Fruit fly (Drosophila melanogaster): ENCODE results near the gene hzg.
A peak's percentile ranks its signal among the peaks of the same experiment; 100 is the strongest.

hzg gene

dm6 chr3L:16048086-16048485, 43.5 kb upstream of the hzg start (continued):
- TF ChIP-seq ash1 (GFP tag; optimal IDR thresholded peaks at IDR 0.05) (no peak), danr (GFP tag; IDR thresholded peaks at IDR 0.05) (peak; percentile 9; the same call in 1 of the 2 replicates), CTCF (GFP tag; optimal IDR thresholded peaks at IDR 0.05) (no peak), CG31224 (GFP tag; IDR thresholded peaks at IDR 0.05) (0 out of 2 replicates have a peak, but pooled peaks have one; percentile 30), Sox100B (GFP tag; optimal IDR thresholded peaks at IDR 0.05) (no peak), CG16815 (GFP tag; optimal IDR thresholded peaks at IDR 0.05) (no peak), CG8765 (GFP tag; IDR thresholded peaks at IDR 0.05) (no peak), zen2 (GFP tag; IDR thresholded peaks at IDR 0.05; ENCODE audit: partially characterized antibody) (no peak), grn (GFP tag; optimal IDR thresholded peaks at IDR 0.05) (no peak), CG10274 (GFP tag; optimal IDR thresholded peaks at IDR 0.05) (peak; percentile 12), Hsf (GFP tag; optimal IDR thresholded peaks at IDR 0.05) (peak; percentile 32), sr (GFP tag; IDR thresholded peaks at IDR 0.05) (no peak), tup (GFP tag; optimal IDR thresholded peaks at IDR 0.05) (no peak), Elba2 (GFP tag; optimal IDR thresholded peaks at IDR 0.05) (no peak), Hmx (GFP tag; optimal IDR thresholded peaks at IDR 0.05) (no peak), CG16813 (GFP tag; IDR thresholded peaks at IDR 0.05; ENCODE audit: partially characterized antibody) (no peak), sima (GFP tag; optimal IDR thresholded peaks at IDR 0.05) (no peak), knrl (GFP tag; IDR thresholded peaks at IDR 0.05; ENCODE audit: partially characterized antibody) (no peak), Optix (GFP tag; IDR thresholded peaks at IDR 0.05) (no peak), CG15696 (tag; optimal IDR thresholded peaks at IDR 0.05) (no peak), CG17829 (tag; optimal IDR thresholded peaks at IDR 0.05) (peak; percentile 16), jing (GFP tag; optimal IDR thresholded peaks at IDR 0.05) (no peak), CG16863 (GFP tag; optimal IDR thresholded peaks at IDR 0.05) (no peak), B-H2 (GFP tag; optimal IDR thresholded peaks at IDR 0.05) (peak; percentile 7), ftz-f1 (GFP tag; optimal IDR thresholded peaks at IDR 0.05) (no peak), Pdp1 (GFP tag; optimal IDR thresholded peaks at IDR 0.05) (no peak), hbn (GFP tag; IDR thresholded peaks at IDR 0.05; ENCODE audit: partially characterized antibody) (no peak), CG13123 (GFP tag; optimal IDR thresholded peaks at IDR 0.05) (no peak), br (optimal IDR thresholded peaks at IDR 0.05) (no peak), Vsx1 (GFP tag; optimal IDR thresholded peaks at IDR 0.05) (no peak), CG10147 (GFP tag; optimal IDR thresholded peaks at IDR 0.05) (peak; percentile 40), CG31365 (tag; optimal IDR thresholded peaks at IDR 0.05) (no peak), CG1602 (GFP tag; optimal IDR thresholded peaks at IDR 0.05) (no peak), vfl (GFP tag; optimal IDR thresholded peaks at IDR 0.05) (no peak), CG7963 (GFP tag; IDR thresholded peaks at IDR 0.05; ENCODE audit: partially characterized antibody) (no peak), CG14014 (GFP tag; IDR thresholded peaks at IDR 0.05) (peak; percentile 71), CoRest (tag; optimal IDR thresholded peaks at IDR 0.05) (peak; percentile 43), inv (GFP tag; IDR thresholded peaks at IDR 0.05; ENCODE audit: partially characterized antibody) (no peak), Lhr (GFP tag; optimal IDR thresholded peaks at IDR 0.05) (no peak), Fer2 (tag; optimal IDR thresholded peaks at IDR 0.05) (no peak), eve (GFP tag; optimal IDR thresholded peaks at IDR 0.05) (no peak), Ada2b (GFP tag; IDR thresholded peaks at IDR 0.05) (peak; percentile 47), cad (GFP tag; optimal IDR thresholded peaks at IDR 0.05) (no peak), vvl (GFP tag; IDR thresholded peaks at IDR 0.05) (peak; percentile 74), CG11085 (GFP tag; IDR thresholded peaks at IDR 0.05) (no peak), CG18476 (GFP tag; optimal IDR thresholded peaks at IDR 0.05) (peak; percentile 19), Hr51 (GFP tag; optimal IDR thresholded peaks at IDR 0.05) (peak; percentile 50 to 54), da (GFP tag; optimal IDR thresholded peaks at IDR 0.05) (no peak), CG13624 (GFP tag; optimal IDR thresholded peaks at IDR 0.05) (peak; percentile 70), Dad (GFP tag; optimal IDR thresholded peaks at IDR 0.05) (no peak), CG33213 (GFP tag; optimal IDR thresholded peaks at IDR 0.05) (no peak), Atf-2 (GFP tag; optimal IDR thresholded peaks at IDR 0.05) (no peak)
